Worm (Caenorhabditis elegans) whole organism, L3 larva: ENCODE measurements around the gene polg-1.

Experiments
- R02D3.7 ChIP-seq: fragments of 150-350 bp; optimal IDR thresholded peaks from 2 replicates; lab custom pipeline; 2014; ENCODE audit warnings: missing biosample characterization, missing genetic modification characterization
- ZK546.5 ChIP-seq: sonication (generic microtip); optimal IDR thresholded peaks from 2 replicates; lab custom pipeline; 2017; ENCODE audit warnings: missing biosample characterization, missing genetic modification characterization
- aly-2 ChIP-seq: fragments of 150-350 bp; optimal IDR thresholded peaks from 2 replicates; lab custom pipeline; 2014; ENCODE audit warnings: missing biosample characterization, missing genetic modification characterization
- ama-1 ChIP-seq: fragments of 150-350 bp; optimal IDR thresholded peaks from 2 replicates; lab custom pipeline; 2018
- ceh-16 ChIP-seq: sonication (generic microtip); optimal IDR thresholded peaks from 2 replicates; lab custom pipeline; 2017; ENCODE audit warnings: missing biosample characterization, missing genetic modification characterization
- ceh-28 ChIP-seq: fragments of 150-350 bp; optimal IDR thresholded peaks from 2 replicates; lab custom pipeline; 2014; ENCODE audit warnings: missing biosample characterization, missing genetic modification reagents, missing genetic modification characterization
- ceh-82 ChIP-seq: fragments of 150-350 bp; optimal IDR thresholded peaks from 2 replicates; lab custom pipeline; 2014; ENCODE audit warnings: missing biosample characterization, missing genetic modification characterization
- ceh-9 ChIP-seq: sonication (generic microtip); optimal IDR thresholded peaks from 2 replicates; lab custom pipeline; 2018; ENCODE audit warnings: missing biosample characterization, missing genetic modification characterization
- daf-12 ChIP-seq: fragments of 150-350 bp; optimal IDR thresholded peaks from 2 replicates; lab custom pipeline; 2014; ENCODE audit warnings: missing biosample characterization, missing genetic modification reagents, missing genetic modification characterization
- egl-27 ChIP-seq: sonication (generic microtip); optimal IDR thresholded peaks from 4 replicates; lab custom pipeline; 2017; ENCODE audit warnings: missing biosample characterization, missing genetic modification reagents, missing genetic modification characterization
- egl-5 ChIP-seq: fragments of 150-350 bp; optimal IDR thresholded peaks from 2 replicates; lab custom pipeline; 2017; ENCODE audit warnings: missing biosample characterization, missing genetic modification reagents, missing genetic modification characterization, inconsistent platforms
- elt-1 ChIP-seq: fragments of 150-350 bp; optimal IDR thresholded peaks from 2 replicates; lab custom pipeline; 2014; ENCODE audit warnings: missing biosample characterization, missing genetic modification characterization
- elt-2 ChIP-seq: sonication (generic microtip); optimal IDR thresholded peaks from 2 replicates; lab custom pipeline; 2016; ENCODE audit warnings: missing genetic modification reagents, mild to moderate bottlenecking, missing genetic modification characterization, missing compliant biosample characterization
- elt-3 ChIP-seq, 3 experiments: fragments of 150-350 bp in 1 of 3; sonication (generic microtip) in 2 of 3; optimal IDR thresholded peaks; 2 replicates in 2 of 3; 4 replicates in 1 of 3; lab custom pipeline; 2014 to 2017; ENCODE audit warnings: missing biosample characterization in 3 of 3, missing genetic modification characterization in 3 of 3
- eor-1 ChIP-seq, 2 experiments: fragments of 150-350 bp; optimal IDR thresholded peaks; 2 replicates each; lab custom pipeline; 2014 to 2018; ENCODE audit warnings: missing biosample characterization in 2 of 2, missing genetic modification characterization in 2 of 2
- fkh-10 ChIP-seq: sonication (generic microtip); optimal IDR thresholded peaks from 2 replicates; lab custom pipeline; 2017; ENCODE audit warnings: missing biosample characterization, missing genetic modification reagents, missing genetic modification characterization
- fkh-2 ChIP-seq: fragments of 150-350 bp; optimal IDR thresholded peaks from 2 replicates; lab custom pipeline; 2014; ENCODE audit warnings: missing biosample characterization, missing genetic modification reagents, missing genetic modification characterization
- fos-1 ChIP-seq: fragments of 150-350 bp; optimal IDR thresholded peaks from 2 replicates; lab custom pipeline; 2014; ENCODE audit warnings: missing biosample characterization, missing genetic modification characterization
- hmg-11 ChIP-seq: sonication (generic microtip); optimal IDR thresholded peaks from 2 replicates; lab custom pipeline; 2016; ENCODE audit warnings: missing genetic modification characterization, missing compliant biosample characterization
- jun-1 ChIP-seq: fragments of 150-350 bp; optimal IDR thresholded peaks from 2 replicates; lab custom pipeline; 2014; ENCODE audit warnings: missing biosample characterization, missing genetic modification reagents, missing genetic modification characterization
- lin-15B ChIP-seq: fragments of 150-350 bp; optimal IDR thresholded peaks from 2 replicates; lab custom pipeline; 2014; ENCODE audit warnings: missing biosample characterization, missing genetic modification characterization
- lin-39 ChIP-seq: fragments of 150-350 bp; optimal IDR thresholded peaks from 2 replicates; lab custom pipeline; 2018; ENCODE audit warnings: missing biosample characterization, missing genetic modification reagents, missing genetic modification characterization
- lsy-12 ChIP-seq: sonication (generic microtip); optimal IDR thresholded peaks from 2 replicates; lab custom pipeline; 2016; ENCODE audit warnings: mild to moderate bottlenecking, missing genetic modification characterization, missing compliant biosample characterization
- mdl-1 ChIP-seq: fragments of 150-350 bp; optimal IDR thresholded peaks from 2 replicates; lab custom pipeline; 2014; ENCODE audit warnings: missing biosample characterization, missing genetic modification characterization
- mml-1 ChIP-seq: fragments of 150-350 bp; sonication (generic microtip); optimal IDR thresholded peaks from 3 replicates; lab custom pipeline; 2014; ENCODE audit warnings: missing biosample characterization, missing genetic modification characterization
- nfya-1 ChIP-seq: sonication (generic microtip); optimal IDR thresholded peaks from 2 replicates; lab custom pipeline; 2017; ENCODE audit warnings: missing genetic modification characterization, mild to moderate bottlenecking, missing compliant biosample characterization, antibody characterized with exemption, moderate library complexity; ENCODE audit not compliant: insufficient read depth
- nhr-11 ChIP-seq: fragments of 150-350 bp; optimal IDR thresholded peaks from 2 replicates; lab custom pipeline; 2014; ENCODE audit warnings: missing biosample characterization, missing genetic modification characterization
- nhr-12 ChIP-seq: fragments of 150-350 bp; optimal IDR thresholded peaks from 2 replicates; lab custom pipeline; 2014; ENCODE audit warnings: missing biosample characterization, missing genetic modification characterization
- nhr-23 ChIP-seq: fragments of 150-350 bp; optimal IDR thresholded peaks from 2 replicates; lab custom pipeline; 2014; ENCODE audit warnings: missing biosample characterization, missing genetic modification reagents, missing genetic modification characterization
- nhr-237 ChIP-seq: fragments of 150-350 bp; optimal IDR thresholded peaks from 2 replicates; lab custom pipeline; 2014; ENCODE audit warnings: missing biosample characterization, missing genetic modification characterization
- nhr-25 ChIP-seq: sonication (generic microtip); optimal IDR thresholded peaks from 2 replicates; lab custom pipeline; 2017; ENCODE audit warnings: missing biosample characterization, missing genetic modification characterization
- nhr-28 ChIP-seq: fragments of 150-350 bp; optimal IDR thresholded peaks from 2 replicates; lab custom pipeline; 2014; ENCODE audit warnings: missing biosample characterization, missing genetic modification characterization
- nhr-43 ChIP-seq: sonication (generic microtip); optimal IDR thresholded peaks from 2 replicates; lab custom pipeline; 2016; ENCODE audit warnings: mild to moderate bottlenecking, missing genetic modification characterization, missing compliant biosample characterization; ENCODE audit not compliant: poor library complexity, severe bottlenecking
- nhr-67 ChIP-seq: fragments of 150-350 bp; optimal IDR thresholded peaks from 2 replicates; lab custom pipeline; 2014; ENCODE audit warnings: missing biosample characterization, missing genetic modification characterization
- nhr-76 ChIP-seq: fragments of 150-350 bp; sonication (generic microtip); optimal IDR thresholded peaks from 5 replicates; lab custom pipeline; 2014; ENCODE audit warnings: missing biosample characterization, missing genetic modification characterization
- nhr-77 ChIP-seq: fragments of 150-350 bp; optimal IDR thresholded peaks from 2 replicates; lab custom pipeline; 2014; ENCODE audit warnings: missing biosample characterization, missing genetic modification characterization
- pha-4 ChIP-seq: fragments of 150-350 bp; optimal IDR thresholded peaks from 2 replicates; lab custom pipeline; 2014; ENCODE audit warnings: missing biosample characterization, missing genetic modification reagents, missing genetic modification characterization
- pqm-1 ChIP-seq: fragments of 150-350 bp; optimal IDR thresholded peaks from 2 replicates; lab custom pipeline; 2017; ENCODE audit warnings: missing biosample characterization, missing genetic modification characterization, inconsistent platforms
- sea-2 ChIP-seq: fragments of 150-350 bp; sonication (generic microtip); optimal IDR thresholded peaks from 4 replicates; lab custom pipeline; 2014; ENCODE audit warnings: missing biosample characterization, missing genetic modification reagents, missing genetic modification characterization
- skn-1 ChIP-seq: fragments of 150-350 bp; optimal IDR thresholded peaks from 2 replicates; lab custom pipeline; 2014; ENCODE audit warnings: missing biosample characterization, missing genetic modification characterization
- snpc-4 ChIP-seq: fragments of 150-350 bp; optimal IDR thresholded peaks from 2 replicates; lab custom pipeline; 2014; ENCODE audit warnings: missing biosample characterization, missing genetic modification characterization
- tbx-2 ChIP-seq: sonication (generic microtip); optimal IDR thresholded peaks from 2 replicates; lab custom pipeline; 2016; ENCODE audit warnings: mild to moderate bottlenecking, missing genetic modification characterization, missing compliant biosample characterization
- unc-39 ChIP-seq: sonication (generic microtip); optimal IDR thresholded peaks from 4 replicates; lab custom pipeline; 2017; ENCODE audit warnings: missing biosample characterization, missing genetic modification characterization
- unc-62 ChIP-seq: fragments of 150-350 bp; sonication (generic microtip); optimal IDR thresholded peaks from 4 replicates; lab custom pipeline; 2014; ENCODE audit warnings: missing biosample characterization, missing genetic modification reagents, missing genetic modification characterization
- zag-1 ChIP-seq: fragments of 150-350 bp; optimal IDR thresholded peaks from 2 replicates; lab custom pipeline; 2014; ENCODE audit warnings: missing biosample characterization, missing genetic modification characterization
- ztf-11 ChIP-seq: fragments of 150-350 bp; optimal IDR thresholded peaks from 2 replicates; lab custom pipeline; 2014; ENCODE audit warnings: missing biosample characterization, missing genetic modification characterization
- ztf-4 ChIP-seq: fragments of 150-350 bp; optimal IDR thresholded peaks from 2 replicates; lab custom pipeline; 2014; ENCODE audit warnings: missing biosample characterization, missing genetic modification characterization

The polg-1 gene

DNA sequence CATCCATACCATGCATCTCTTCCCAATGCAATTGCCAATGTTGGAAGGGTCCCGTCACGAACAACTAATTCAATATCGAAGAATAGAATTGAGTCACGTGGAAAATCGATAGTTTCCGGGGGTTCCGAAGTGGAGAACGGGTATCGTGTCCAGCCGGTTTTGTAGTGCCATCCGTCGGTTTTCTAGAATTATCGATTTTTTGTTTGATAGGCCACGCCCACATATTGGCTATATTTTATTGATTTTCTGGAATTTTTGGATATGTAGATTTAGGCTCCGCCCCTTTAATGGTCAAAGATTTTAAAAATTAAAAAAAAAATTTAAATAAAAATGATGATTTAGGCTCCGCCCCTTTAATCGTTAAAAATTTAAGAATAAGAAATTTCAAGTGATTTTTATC is 553 bp downstream of the polg-1 start:
- TF ChIP-seq jun-1 (tag; lab: Kevin White, UChicago): no peak
- TF ChIP-seq ceh-28 (tag; lab: Kevin White, UChicago): peak; percentile 62
- no peak for TF ChIP-seq ZK546.5
- TF ChIP-seq, all 47 proteins: peak for 1

DNA sequence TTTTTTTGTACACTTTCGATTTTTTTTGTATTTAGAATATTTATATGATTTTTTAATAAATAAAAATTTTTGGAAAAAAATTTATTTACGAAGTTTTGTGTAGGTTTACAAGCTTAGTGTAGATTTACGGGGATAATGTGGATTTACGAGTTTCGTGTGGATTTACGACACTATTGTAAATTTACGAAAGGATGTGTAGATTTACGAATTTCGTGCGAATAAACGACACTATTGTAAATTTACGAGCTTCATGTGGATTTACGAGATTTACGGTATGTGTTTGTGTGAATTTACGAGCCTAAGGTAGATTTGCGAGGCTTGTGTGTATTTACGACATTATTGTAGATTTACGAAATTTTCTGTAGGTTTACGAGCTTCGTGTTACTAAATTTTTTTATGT is 10.6 kb downstream of the polg-1 start:
- TF ChIP-seq pqm-1 (tag; lab: Kevin White, UChicago): peak; percentile 8
- TF ChIP-seq lin-39 (tag; lab: Kevin White, UChicago): no peak
- TF ChIP-seq R02D3.7 (tag; lab: Kevin White, UChicago): peak; percentile 64
- TF ChIP-seq, all 47 proteins: peak for 2

DNA sequence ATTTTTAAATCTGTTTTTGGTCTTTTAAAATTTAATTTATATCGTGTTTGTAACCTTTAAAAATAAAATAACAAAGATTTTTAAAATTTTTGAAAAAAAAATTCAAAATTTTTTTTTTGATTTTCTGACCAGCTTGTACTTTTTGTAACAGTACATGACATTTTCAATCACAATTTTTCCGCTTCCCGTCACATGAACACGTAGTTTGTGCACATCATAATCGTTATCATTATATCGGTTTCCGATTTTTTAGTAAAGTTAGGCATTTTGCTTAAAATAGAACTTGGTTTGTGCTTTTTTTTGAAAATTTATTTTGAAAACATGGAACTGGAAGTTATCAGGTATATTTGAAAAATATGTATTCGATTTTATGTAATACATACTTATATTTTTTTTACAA is 13.0 kb downstream of the polg-1 start:
- TF ChIP-seq elt-2 (tag; lab: Kevin White, UChicago): peak; percentile 68
- no peak for TF ChIP-seq nhr-237
- TF ChIP-seq lsy-12 (tag; lab: Kevin White, UChicago): no peak
- TF ChIP-seq tbx-2: no peak
- peak; percentile 71 for TF ChIP-seq nhr-76
- TF ChIP-seq pqm-1 (tag; lab: Kevin White, UChicago): peak; percentile 24
- no peak for TF ChIP-seq ceh-9 (tag; lab: Kevin White, UChicago)

DNA sequence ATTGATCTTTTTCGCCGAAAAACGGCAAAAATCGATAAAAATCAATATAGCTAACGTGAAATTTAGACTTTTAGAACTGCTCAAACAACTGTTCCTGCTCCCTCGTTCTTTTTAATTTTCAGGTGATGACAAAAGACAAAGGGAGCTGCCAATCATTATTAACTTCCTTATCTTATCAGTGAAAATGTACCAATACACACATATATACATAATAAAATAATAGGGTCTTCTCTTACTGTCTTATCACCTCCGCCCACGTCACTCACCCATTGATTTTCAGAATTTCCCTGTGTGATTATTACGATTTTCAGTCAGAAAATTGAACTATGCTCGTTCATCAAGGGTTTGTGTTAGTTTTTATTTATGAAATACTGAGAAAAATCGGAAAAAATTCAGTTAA is 14.1 kb downstream of the polg-1 start, which contains the start of gene Y57A10A.14:
TSS of gene Y57A10A.14 (plus strand) at position 228 of the 400 bp plus-strand sequence.
- no peak for TF ChIP-seq eor-1 (tag; optimal IDR thresholded peaks at IDR 0.05; lab: Kevin White, UChicago)
- TF ChIP-seq mml-1: no peak
- TF ChIP-seq skn-1 (tag; lab: Kevin White, UChicago): peak; percentile 92
- TF ChIP-seq nhr-11: no peak
- TF ChIP-seq fos-1 (tag; lab: Kevin White, UChicago): no peak
- peak; percentile 44 for TF ChIP-seq jun-1 (tag; lab: Kevin White, UChicago)
- no peak for TF ChIP-seq lin-15B (tag; lab: Kevin White, UChicago)
- TF ChIP-seq mdl-1 (tag; lab: Kevin White, UChicago): no peak
- TF ChIP-seq nhr-67: no peak
- TF ChIP-seq nhr-43 (tag; lab: Kevin White, UChicago): no peak
- no peak for TF ChIP-seq fkh-10 (GFP tag; lab: Kevin White, UChicago)
- TF ChIP-seq ztf-11 (tag; lab: Kevin White, UChicago): no peak
- TF ChIP-seq nhr-77 (tag; lab: Kevin White, UChicago): no peak
- TF ChIP-seq ceh-9 (tag; lab: Kevin White, UChicago): no peak
- no peak for TF ChIP-seq nhr-76
- no peak for TF ChIP-seq egl-5 (tag; lab: Kevin White, UChicago)
- no peak for TF ChIP-seq sea-2 (GFP tag; lab: Kevin White, UChicago)
- TF ChIP-seq zag-1 (tag; lab: Kevin White, UChicago): no peak
- TF ChIP-seq unc-62 (GFP tag; lab: Kevin White, UChicago): no peak
- TF ChIP-seq ceh-82: no peak
- TF ChIP-seq pha-4 (tag; lab: Kevin White, UChicago): peak; percentile 58
- TF ChIP-seq fkh-2 (tag; lab: Kevin White, UChicago): no peak
- peak; percentile 8 for TF ChIP-seq ceh-28 (tag; lab: Kevin White, UChicago)
- TF ChIP-seq daf-12 (tag; lab: Kevin White, UChicago): no peak
- TF ChIP-seq lsy-12 (tag; lab: Kevin White, UChicago): no peak
- TF ChIP-seq elt-3 (tag; optimal IDR thresholded peaks at IDR 0.05; lab: Kevin White, UChicago): no peak
- TF ChIP-seq nfya-1 (tag; lab: Kevin White, UChicago): peak; percentile 13
- TF ChIP-seq egl-27 (tag; lab: Kevin White, UChicago): peak; percentile 24
- no peak for TF ChIP-seq elt-1 (tag; lab: Kevin White, UChicago)
- no peak for TF ChIP-seq nhr-237
- no peak for TF ChIP-seq ZK546.5
- no peak for TF ChIP-seq ztf-4 (tag; lab: Kevin White, UChicago)
- no peak for TF ChIP-seq lin-39 (tag; lab: Kevin White, UChicago)
- no peak for TF ChIP-seq nhr-23 (tag; lab: Kevin White, UChicago)
- TF ChIP-seq ceh-16 (tag; lab: Kevin White, UChicago): no peak
- TF ChIP-seq nhr-25 (tag; lab: Kevin White, UChicago): no peak
- TF ChIP-seq pqm-1 (tag; lab: Kevin White, UChicago): peak; percentile 94
- TF ChIP-seq unc-39 (tag; lab: Kevin White, UChicago): no peak
- no peak for TF ChIP-seq nhr-12 (tag; lab: Kevin White, UChicago)
- no peak for TF ChIP-seq tbx-2
- no peak for TF ChIP-seq snpc-4
- TF ChIP-seq elt-2 (tag; lab: Kevin White, UChicago): peak; percentile 98
- no peak for TF ChIP-seq ama-1 (lab: Kevin White, UChicago)
- no peak for TF ChIP-seq hmg-11 (tag; lab: Kevin White, UChicago)
- no peak for TF ChIP-seq nhr-28
- no peak for TF ChIP-seq aly-2 (tag; lab: Kevin White, UChicago)
- TF ChIP-seq R02D3.7 (tag; lab: Kevin White, UChicago): no peak
- TF ChIP-seq, all 47 proteins: peak for 8
